Fruit fly (Drosophila melanogaster): Measurements from ENCODE around the gene MKP-4.
A peak's percentile ranks its signal among the peaks of the same experiment; 100 is the strongest.

Gene MKP-4

DNA sequence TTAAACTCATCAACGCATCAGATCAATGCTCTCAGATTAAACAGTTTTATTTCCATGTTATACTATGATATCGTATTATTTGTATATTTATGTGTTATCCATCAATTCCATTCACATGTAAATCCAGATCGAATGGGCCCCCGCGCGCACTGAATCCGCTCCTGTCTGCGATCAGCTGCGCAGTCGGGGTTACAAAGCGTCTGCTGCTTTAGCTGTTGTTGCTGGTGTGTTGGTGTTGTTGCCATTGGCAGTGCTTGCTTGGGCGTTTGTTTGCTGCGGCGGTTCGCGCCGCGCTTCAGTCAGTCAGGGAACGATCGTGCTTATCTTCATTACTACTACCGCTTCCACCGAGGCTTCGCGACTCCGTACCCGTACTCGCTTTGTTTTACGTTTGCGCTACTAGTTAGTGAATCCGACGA is 44.1 kb downstream of the MKP-4 start, which contains the start of gene Zw (continued):
- TF ChIP-seq CG34376 (GFP tag; optimal IDR thresholded peaks at IDR 0.05) (peak; percentile 38), CG9797 (GFP tag; optimal IDR thresholded peaks at IDR 0.05) (no peak), CG9609 (GFP tag; optimal IDR thresholded peaks at IDR 0.05) (peak; percentile 46), gro (GFP tag; optimal IDR thresholded peaks at IDR 0.05) (peak; percentile 53), CG11085 (GFP tag; IDR thresholded peaks at IDR 0.05) (peak; percentile 60), CG10654 (GFP tag; optimal IDR thresholded peaks at IDR 0.05) (peak; percentile 44), CG16813 (GFP tag; IDR thresholded peaks at IDR 0.05; ENCODE audit: partially characterized antibody) (peak; percentile 70), CG4328 (GFP tag; optimal IDR thresholded peaks at IDR 0.05) (no peak), CG8089 (GFP tag; optimal IDR thresholded peaks at IDR 0.05) (peak; percentile 10), Dad (GFP tag; optimal IDR thresholded peaks at IDR 0.05) (no peak), Hr39 (optimal IDR thresholded peaks at IDR 0.05) (no peak), CG17829 (tag; optimal IDR thresholded peaks at IDR 0.05) (peak; percentile 18), HLH54F (GFP tag; optimal IDR thresholded peaks at IDR 0.05) (peak; percentile 53), cg (GFP tag; optimal IDR thresholded peaks at IDR 0.05) (peak; percentile 28), CG13624 (GFP tag; optimal IDR thresholded peaks at IDR 0.05) (peak; percentile 10), H15 (GFP tag; IDR thresholded peaks at IDR 0.05) (peak; percentile 53; the same call in 1 of the 3 replicates), CG15514 (GFP tag; optimal IDR thresholded peaks at IDR 0.05) (peak; percentile 7), h (optimal IDR thresholded peaks at IDR 0.05) (no peak), chm (GFP tag; IDR thresholded peaks at IDR 0.05) (no peak), CG11723 (GFP tag; optimal IDR thresholded peaks at IDR 0.05) (no peak), CG3838 (GFP tag; optimal IDR thresholded peaks at IDR 0.05) (no peak), en (GFP tag; optimal IDR thresholded peaks at IDR 0.05) (peak; percentile 0), Abd-B (GFP tag; optimal IDR thresholded peaks at IDR 0.05) (no peak), dm (GFP tag; optimal IDR thresholded peaks at IDR 0.05) (peak; percentile 5), ken (GFP tag; IDR thresholded peaks at IDR 0.05) (peak; percentile 55; the same call in 1 of the 3 replicates), CG10209 (GFP tag; optimal IDR thresholded peaks at IDR 0.05) (no peak), esg (GFP tag; conservative IDR thresholded peaks at IDR 0.05) (peak; percentile 48), CG13296 (GFP tag; optimal IDR thresholded peaks at IDR 0.05) (peak; percentile 28), p53 (GFP tag; optimal IDR thresholded peaks at IDR 0.05) (no peak), CG34224 (GFP tag; IDR thresholded peaks at IDR 0.05; ENCODE audit: partially characterized antibody) (peak; percentile 26; the same call in 1 of the 3 replicates), CG4424 (GFP tag; optimal IDR thresholded peaks at IDR 0.05) (peak; percentile 52), E2f2 (GFP tag; IDR thresholded peaks at IDR 0.05) (peak; percentile 35; the same call in 1 of the 2 replicates), emc (GFP tag; optimal IDR thresholded peaks at IDR 0.05) (no peak), CG4820 (GFP tag; optimal IDR thresholded peaks at IDR 0.05) (peak; percentile 31), CG7372 (GFP tag; IDR thresholded peaks at IDR 0.05) (0 out of 2 replicates have a peak, but pooled peaks have one; percentile 34), CG8944 (GFP tag; optimal IDR thresholded peaks at IDR 0.05) (peak; percentile 13), row (GFP tag; IDR thresholded peaks at IDR 0.05) (peak; percentile 94), abd-A (tag; optimal IDR thresholded peaks at IDR 0.05) (no peak), CG10274 (GFP tag; optimal IDR thresholded peaks at IDR 0.05) (no peak), C15 (GFP tag; IDR thresholded peaks at IDR 0.05) (no peak), sim (GFP tag; IDR thresholded peaks at IDR 0.05) (no peak), dati (GFP tag; IDR thresholded peaks at IDR 0.05) (no peak), gem (tag; optimal IDR thresholded peaks at IDR 0.05) (peak; percentile 59), disco-r (GFP tag; optimal IDR thresholded peaks at IDR 0.05) (no peak), NC2α (GFP tag; optimal IDR thresholded peaks at IDR 0.05) (no peak), CG15269 (tag; optimal IDR thresholded peaks at IDR 0.05) (peak; percentile 52), Optix (GFP tag; IDR thresholded peaks at IDR 0.05) (0 out of 3 replicates have a peak, but pooled peaks have one; percentile 60), CG33557 (GFP tag; optimal IDR thresholded peaks at IDR 0.05) (peak; percentile 29), CG6175 (GFP tag; IDR thresholded peaks at IDR 0.05) (peak; percentile 89), Xbp1 (GFP tag; optimal IDR thresholded peaks at IDR 0.05) (peak; percentile 45), CG5245 (GFP tag; optimal IDR thresholded peaks at IDR 0.05) (peak; percentile 19), amos (GFP tag; IDR thresholded peaks at IDR 0.05; ENCODE audit: partially characterized antibody) (peak; percentile 67)

Measured in whole organism, embryonic.